Fruit fly (Drosophila melanogaster): ENCODE results near the gene Msr-110.

Msr-110 gene

dm6 chr3L:5608128-5608527 lies 31.0 kb upstream of the Msr-110 start, which contains the start of gene Eaf6 (continued):
- TF ChIP-seq CG12104 (GFP tag; optimal IDR thresholded peaks at IDR 0.05) (no peak), Aef1 (GFP tag; IDR thresholded peaks at IDR 0.05) (no peak), z (GFP tag; IDR thresholded peaks at IDR 0.05) (no peak), zf30C (GFP tag; optimal IDR thresholded peaks at IDR 0.05) (no peak), lola (GFP tag; optimal IDR thresholded peaks at IDR 0.05) (no peak), CG12071 (GFP tag; optimal IDR thresholded peaks at IDR 0.05) (no peak), chif (GFP tag; optimal IDR thresholded peaks at IDR 0.05) (no peak), so (GFP tag; IDR thresholded peaks at IDR 0.05) (no peak), HLH3B (GFP tag; IDR thresholded peaks at IDR 0.05) (no peak), CG3847 (GFP tag; IDR thresholded peaks at IDR 0.05) (no peak), H15 (GFP tag; IDR thresholded peaks at IDR 0.05) (no peak), dimm (GFP tag; IDR thresholded peaks at IDR 0.05) (no peak), ci (GFP tag; IDR thresholded peaks at IDR 0.05) (no peak), zfh1 (GFP tag; IDR thresholded peaks at IDR 0.05) (no peak), D19B (GFP tag; optimal IDR thresholded peaks at IDR 0.05) (no peak), nom (GFP tag; optimal IDR thresholded peaks at IDR 0.05) (no peak), lab (GFP tag; optimal IDR thresholded peaks at IDR 0.05) (no peak), CG3163 (GFP tag; optimal IDR thresholded peaks at IDR 0.05) (no peak), Optix (GFP tag; IDR thresholded peaks at IDR 0.05) (no peak), ase (GFP tag; IDR thresholded peaks at IDR 0.05) (no peak), Hr78 (GFP tag; optimal IDR thresholded peaks at IDR 0.05) (no peak), cwo (GFP tag; optimal IDR thresholded peaks at IDR 0.05) (no peak), CG10274 (GFP tag; optimal IDR thresholded peaks at IDR 0.05) (no peak), CkIIα-i1 (GFP tag; IDR thresholded peaks at IDR 0.05) (no peak), CG33557 (GFP tag; optimal IDR thresholded peaks at IDR 0.05) (no peak), hkb (optimal IDR thresholded peaks at IDR 0.05) (no peak), hkb (GFP tag; IDR thresholded peaks at IDR 0.05) (no peak), CG2116 (GFP tag; optimal IDR thresholded peaks at IDR 0.05) (peak; percentile 72), Antp (GFP tag; optimal IDR thresholded peaks at IDR 0.05) (no peak), btn (GFP tag; optimal IDR thresholded peaks at IDR 0.05) (no peak), Nf-YC (tag; optimal IDR thresholded peaks at IDR 0.05) (peak; percentile 30), CG1647 (GFP tag; optimal IDR thresholded peaks at IDR 0.05) (no peak), NFAT (GFP tag; IDR thresholded peaks at IDR 0.05) (peak; percentile 13; the same call in 1 of the 2 replicates), az2 (GFP tag; optimal IDR thresholded peaks at IDR 0.05) (no peak), CG1603 (tag; optimal IDR thresholded peaks at IDR 0.05) (peak; percentile 33), CG17186 (GFP tag; optimal IDR thresholded peaks at IDR 0.05) (no peak), CG31224 (GFP tag; IDR thresholded peaks at IDR 0.05) (no peak), HmgD (GFP tag; optimal IDR thresholded peaks at IDR 0.05) (no peak), Ravus (GFP tag; IDR thresholded peaks at IDR 0.05) (no peak), shn (GFP tag; optimal IDR thresholded peaks at IDR 0.05) (no peak), crc (GFP tag; optimal IDR thresholded peaks at IDR 0.05) (no peak), Dbx (GFP tag; IDR thresholded peaks at IDR 0.05) (no peak), CG30403 (GFP tag; optimal IDR thresholded peaks at IDR 0.05) (no peak), CG13775 (GFP tag; optimal IDR thresholded peaks at IDR 0.05) (no peak), chn (GFP tag; optimal IDR thresholded peaks at IDR 0.05) (no peak), CG1024 (GFP tag; IDR thresholded peaks at IDR 0.05) (no peak), CG6813 (GFP tag; optimal IDR thresholded peaks at IDR 0.05) (no peak), Doc3 (GFP tag; IDR thresholded peaks at IDR 0.05; ENCODE audit: partially characterized antibody) (no peak), Bteb2 (GFP tag; optimal IDR thresholded peaks at IDR 0.05) (no peak), CG11456 (GFP tag; IDR thresholded peaks at IDR 0.05) (no peak), CG9609 (GFP tag; optimal IDR thresholded peaks at IDR 0.05) (no peak), CG11696 (GFP tag; IDR thresholded peaks at IDR 0.05) (no peak), danr (GFP tag; IDR thresholded peaks at IDR 0.05) (no peak)
